Fruit fly (Drosophila melanogaster) whole organism, embryonic: ENCODE data around the gene Top3beta.

ENCODE experiments used
- Ada2b ChIP-seq: fragments of 200-800 bp; sonication (Bioruptor generic); IDR thresholded peaks from 2 replicates; pipeline ENCODE4 v1.3.6; 2022; ENCODE audit warnings: missing biosample characterization, missing genetic modification characterization
- CG10565 ChIP-seq: fragments of 200-800 bp; sonication (Bioruptor generic); optimal IDR thresholded peaks from 3 replicates; lab custom pipeline; 2016; ENCODE audit warnings: missing biosample characterization, mild to moderate bottlenecking, missing genetic modification characterization
- CG12769 ChIP-seq: fragments of 200-800 bp; sonication (Bioruptor generic); optimal IDR thresholded peaks from 2 replicates; lab custom pipeline; 2019; ENCODE audit warnings: missing biosample characterization, mild to moderate bottlenecking, missing genetic modification characterization, moderate library complexity
- CG13287 ChIP-seq: fragments of 200-800 bp; sonication (Bioruptor generic); IDR thresholded peaks from 2 replicates; pipeline ENCODE4 v1.3.6; 2022; ENCODE audit warnings: missing biosample characterization, missing genetic modification characterization; ENCODE audit not compliant: partially characterized antibody
- CG1602 ChIP-seq: fragments of 200-800 bp; sonication (Bioruptor generic); optimal IDR thresholded peaks from 3 replicates; lab custom pipeline; 2016; ENCODE audit warnings: missing biosample characterization, missing genetic modification characterization
- CG17361 ChIP-seq: fragments of 200-800 bp; sonication (Bioruptor generic); IDR thresholded peaks from 3 replicates; pipeline ENCODE4 v1.3.6; 2022; ENCODE audit warnings: missing biosample characterization, missing genetic modification characterization
- CG17612 ChIP-seq: fragments of 200-800 bp; sonication (Bioruptor generic); IDR thresholded peaks from 2 replicates; pipeline ENCODE4 v1.3.6; 2022; ENCODE audit warnings: missing biosample characterization, missing genetic modification characterization
- CG17802 ChIP-seq: fragments of 200-800 bp; sonication (Bioruptor generic); optimal IDR thresholded peaks from 2 replicates; lab custom pipeline; 2018; ENCODE audit warnings: missing biosample characterization, mild to moderate bottlenecking, missing genetic modification characterization, moderate library complexity
- CG2875 ChIP-seq: fragments of 200-800 bp; sonication (Bioruptor generic); optimal IDR thresholded peaks from 2 replicates; lab custom pipeline; 2017; ENCODE audit warnings: missing biosample characterization, mild to moderate bottlenecking, missing genetic modification characterization, missing genetic modification reagents
- CG3065 ChIP-seq: fragments of 200-800 bp; sonication (Bioruptor generic); optimal IDR thresholded peaks from 2 replicates; lab custom pipeline; 2016; ENCODE audit warnings: missing biosample characterization, missing genetic modification characterization
- CG33213 ChIP-seq: fragments of 200-800 bp; sonication (Bioruptor generic); optimal IDR thresholded peaks from 3 replicates; lab custom pipeline; 2016; ENCODE audit warnings: missing biosample characterization, missing genetic modification characterization
- CG3407 ChIP-seq: fragments of 200-800 bp; sonication (Bioruptor generic); optimal IDR thresholded peaks from 2 replicates; lab custom pipeline; 2018; ENCODE audit warnings: missing biosample characterization, mild to moderate bottlenecking, missing genetic modification characterization
- CG4404 ChIP-seq: fragments of 200-800 bp; sonication (Bioruptor generic); IDR thresholded peaks from 2 replicates; pipeline ENCODE4 v1.3.6; 2022; ENCODE audit warnings: missing biosample characterization, missing genetic modification characterization
- CG6791 ChIP-seq: fragments of 200-800 bp; sonication (Bioruptor generic); IDR thresholded peaks from 3 replicates; pipeline ENCODE4 v1.3.6; 2022; ENCODE audit warnings: missing biosample characterization, missing genetic modification characterization; ENCODE audit not compliant: partially characterized antibody
- CG7745 ChIP-seq: fragments of 200-800 bp; sonication (Bioruptor generic); optimal IDR thresholded peaks from 2 replicates; lab custom pipeline; 2018; ENCODE audit warnings: missing biosample characterization, mild to moderate bottlenecking, missing genetic modification characterization, moderate library complexity
- CG8359 ChIP-seq: fragments of 200-800 bp; sonication (Bioruptor generic); optimal IDR thresholded peaks from 2 replicates; lab custom pipeline; 2017; ENCODE audit warnings: missing biosample characterization, mild to moderate bottlenecking, missing genetic modification characterization, borderline replicate concordance
- CHES-1-like ChIP-seq: fragments of 200-800 bp; sonication (Bioruptor generic); optimal IDR thresholded peaks from 2 replicates; lab custom pipeline; 2016; ENCODE audit warnings: missing biosample characterization, missing genetic modification characterization
- Dad ChIP-seq: fragments of 200-800 bp; sonication (Bioruptor generic); optimal IDR thresholded peaks from 3 replicates; lab custom pipeline; 2016; ENCODE audit warnings: missing biosample characterization, missing genetic modification characterization
- Dip3 ChIP-seq: fragments of 200-800 bp; sonication (Bioruptor generic); optimal IDR thresholded peaks from 3 replicates; lab custom pipeline; 2016; ENCODE audit warnings: missing biosample characterization, missing genetic modification characterization
- Ets97D ChIP-seq: fragments of 200-800 bp; sonication (Bioruptor generic); optimal IDR thresholded peaks from 3 replicates; lab custom pipeline; 2016; ENCODE audit warnings: missing biosample characterization, missing genetic modification characterization
- H15 ChIP-seq: fragments of 200-800 bp; sonication (Bioruptor generic); IDR thresholded peaks from 3 replicates; pipeline ENCODE4 v1.3.6; 2022; ENCODE audit warnings: missing biosample characterization, missing genetic modification characterization
- HLH3B ChIP-seq: fragments of 200-800 bp; sonication (Bioruptor generic); IDR thresholded peaks from 2 replicates; pipeline ENCODE4 v1.3.6; 2022; ENCODE audit warnings: missing biosample characterization, missing genetic modification characterization
- Hand ChIP-seq: fragments of 200-800 bp; sonication (Bioruptor generic); optimal IDR thresholded peaks from 2 replicates; lab custom pipeline; 2017; ENCODE audit warnings: mild to moderate bottlenecking, missing biosample characterization, missing genetic modification reagents, missing genetic modification characterization
- MTF-1 ChIP-seq: fragments of 200-800 bp; sonication (Bioruptor generic); optimal IDR thresholded peaks from 2 replicates; lab custom pipeline; 2018; ENCODE audit warnings: missing biosample characterization, mild to moderate bottlenecking, missing genetic modification characterization, borderline replicate concordance
- Opbp ChIP-seq: fragments of 200-800 bp; sonication (Bioruptor generic); IDR thresholded peaks from 3 replicates; pipeline ENCODE4 v1.3.6; 2022; ENCODE audit warnings: missing biosample characterization, missing genetic modification characterization; ENCODE audit not compliant: partially characterized antibody
- Poxn ChIP-seq: fragments of 200-800 bp; sonication (Bioruptor generic); IDR thresholded peaks from 2 replicates; pipeline ENCODE4 v1.3.6; 2022; ENCODE audit warnings: missing biosample characterization, missing genetic modification characterization
- Ravus ChIP-seq: fragments of 200-800 bp; sonication (Bioruptor generic); IDR thresholded peaks from 2 replicates; pipeline ENCODE4 v1.3.6; 2022; ENCODE audit warnings: missing biosample characterization, missing genetic modification characterization
- Vsx1 ChIP-seq: fragments of 200-800 bp; sonication (Bioruptor generic); optimal IDR thresholded peaks from 2 replicates; lab custom pipeline; 2017; ENCODE audit warnings: missing biosample characterization, mild to moderate bottlenecking, missing genetic modification characterization, missing genetic modification reagents
- aop ChIP-seq: fragments of 200-800 bp; sonication (Bioruptor generic); IDR thresholded peaks from 2 replicates; pipeline ENCODE4 v1.3.6; 2022; ENCODE audit warnings: missing biosample characterization, missing genetic modification characterization
- ase ChIP-seq: fragments of 200-800 bp; sonication (Bioruptor generic); IDR thresholded peaks from 3 replicates; pipeline ENCODE4 v1.3.6; 2022; ENCODE audit warnings: missing biosample characterization, missing genetic modification characterization
- bcd ChIP-seq: fragments of 200-800 bp; sonication (Bioruptor generic); optimal IDR thresholded peaks from 2 replicates; lab custom pipeline; 2017; ENCODE audit warnings: missing biosample characterization, mild to moderate bottlenecking, missing genetic modification characterization
- btn ChIP-seq: fragments of 200-800 bp; sonication (Bioruptor generic); optimal IDR thresholded peaks from 2 replicates; lab custom pipeline; 2016; ENCODE audit warnings: missing biosample characterization, missing genetic modification characterization
- chinmo ChIP-seq: fragments of 200-800 bp; sonication (Bioruptor generic); IDR thresholded peaks from 4 replicates; pipeline ENCODE4 v1.3.6; 2022; ENCODE audit warnings: missing biosample characterization, missing genetic modification characterization; ENCODE audit not compliant: partially characterized antibody
- gcm ChIP-seq: fragments of 200-800 bp; sonication (Bioruptor generic); optimal IDR thresholded peaks from 2 replicates; lab custom pipeline; 2019; ENCODE audit warnings: missing biosample characterization, mild to moderate bottlenecking, missing genetic modification characterization, moderate library complexity
- gt ChIP-seq: fragments of 200-800 bp; sonication (Bioruptor generic); IDR thresholded peaks from 2 replicates; pipeline ENCODE4 v1.3.6; 2022; ENCODE audit warnings: missing biosample characterization, missing genetic modification characterization
- jigr1 ChIP-seq: fragments of 200-800 bp; sonication (Bioruptor generic); IDR thresholded peaks from 3 replicates; pipeline ENCODE4 v1.3.6; 2022; ENCODE audit warnings: missing biosample characterization, missing genetic modification characterization
- jing ChIP-seq: fragments of 200-800 bp; sonication (Bioruptor generic); optimal IDR thresholded peaks from 2 replicates; lab custom pipeline; 2018; ENCODE audit warnings: missing biosample characterization, mild to moderate bottlenecking, missing genetic modification characterization
- jumu ChIP-seq: fragments of 200-800 bp; sonication (Bioruptor generic); optimal IDR thresholded peaks from 3 replicates; lab custom pipeline; 2016; ENCODE audit warnings: missing biosample characterization, missing genetic modification characterization
- kah ChIP-seq: fragments of 200-800 bp; sonication (Bioruptor generic); optimal IDR thresholded peaks from 2 replicates; lab custom pipeline; 2018; ENCODE audit warnings: missing biosample characterization, mild to moderate bottlenecking, missing genetic modification characterization
- ken ChIP-seq: fragments of 200-800 bp; sonication (Bioruptor generic); IDR thresholded peaks from 3 replicates; pipeline ENCODE4 v1.3.6; 2022; ENCODE audit warnings: missing biosample characterization, missing genetic modification characterization
- lbe ChIP-seq: fragments of 200-800 bp; sonication (Bioruptor generic); optimal IDR thresholded peaks from 2 replicates; lab custom pipeline; 2016; ENCODE audit warnings: missing biosample characterization, mild to moderate bottlenecking, missing genetic modification characterization
- onecut ChIP-seq: fragments of 200-800 bp; sonication (Bioruptor generic); IDR thresholded peaks from 2 replicates; pipeline ENCODE4 v1.3.6; 2022; ENCODE audit warnings: missing biosample characterization, missing genetic modification characterization
- pho ChIP-seq: fragments of 200-800 bp; sonication (Bioruptor generic); optimal IDR thresholded peaks from 2 replicates; lab custom pipeline; 2016; ENCODE audit warnings: missing biosample characterization, missing genetic modification characterization
- prd ChIP-seq, 3 experiments: fragments of >200 bp in 2 of 3; fragments of 200-800 bp in 1 of 3; sonication (Bioruptor generic) in 1 of 3; optimal IDR thresholded peaks in 2 of 3; IDR thresholded peaks in 1 of 3; 2 replicates in 2 of 3; 3 replicates in 1 of 3; pipeline versions ENCODE4 v1.3.6 to Lab custom; 2017 to 2022; ENCODE audit warnings: missing biosample characterization in 1 of 3, missing genetic modification characterization in 1 of 3
- ssp ChIP-seq: fragments of 200-800 bp; sonication (Bioruptor generic); IDR thresholded peaks from 2 replicates; pipeline ENCODE4 v1.3.6; 2022; ENCODE audit warnings: missing biosample characterization, missing genetic modification characterization
- tll ChIP-seq, 2 experiments: fragments of 200-800 bp in 1 of 2; fragments of >200 bp in 1 of 2; sonication (Bioruptor generic) in 1 of 2; optimal IDR thresholded peaks; 2 replicates each; lab custom pipeline; 2017 to 2019; ENCODE audit warnings: missing biosample characterization in 2 of 2, missing genetic modification characterization in 2 of 2, mild to moderate bottlenecking in 1 of 2, moderate library complexity in 1 of 2
- twi ChIP-seq: fragments of 200-800 bp; optimal IDR thresholded peaks from 2 replicates; lab custom pipeline; 2019; ENCODE audit warnings: missing biosample characterization, mild to moderate bottlenecking, missing genetic modification characterization, moderate library complexity
- yki ChIP-seq: fragments of >200 bp; optimal IDR thresholded peaks from 3 replicates; lab custom pipeline; 2018
- zen ChIP-seq: fragments of 200-800 bp; sonication (Bioruptor generic); optimal IDR thresholded peaks from 3 replicates; lab custom pipeline; 2018; ENCODE audit warnings: missing biosample characterization, mild to moderate bottlenecking, missing genetic modification characterization, moderate library complexity
- zf30C ChIP-seq: fragments of 200-800 bp; sonication (Bioruptor generic); optimal IDR thresholded peaks from 3 replicates; lab custom pipeline; 2018; ENCODE audit warnings: missing biosample characterization, mild to moderate bottlenecking, missing genetic modification characterization

The Top3beta gene

dm6 chrX:6265456-6265877, 22.3 kb downstream of the Top3beta start (continued):
- TF ChIP-seq ssp (GFP tag; lab: Robert Waterston, UW) (peak; percentile 84), CG3407 (GFP tag; lab: Kevin White, UChicago) (peak; percentile 93), bcd (peak; percentile 96), CG3065 (GFP tag; lab: Kevin White, UChicago) (peak; percentile 91), CG2875 (GFP tag; lab: Kevin White, UChicago) (peak; percentile 97), prd (optimal IDR thresholded peaks at IDR 0.05; lab: Kevin White, UChicago) (no peak), prd (GFP tag; IDR thresholded peaks at IDR 0.05; lab: Robert Waterston, UW) (peak; percentile 94), Dip3 (GFP tag; lab: Kevin White, UChicago) (peak; percentile 94), aop (GFP tag; lab: Robert Waterston, UW) (peak; percentile 71; the same call in 1 of the 2 replicates), Opbp (GFP tag; lab: Robert Waterston, UW) (no peak), gcm (GFP tag; lab: Kevin White, UChicago) (peak; percentile 95), ken (GFP tag; lab: Robert Waterston, UW) (peak; percentile 95), pho (GFP tag; lab: Kevin White, UChicago) (peak; percentile 91), zf30C (no peak), Ravus (GFP tag; lab: Robert Waterston, UW) (peak; percentile 83), CG1602 (GFP tag; lab: Kevin White, UChicago) (peak; percentile 95), HLH3B (GFP tag; lab: Robert Waterston, UW) (peak; percentile 94), Hand (peak; percentile 78), CHES-1-like (GFP tag; lab: Kevin White, UChicago) (peak; percentile 91), CG4404 (GFP tag; lab: Robert Waterston, UW) (peak; percentile 83), btn (peak; percentile 92), CG7745 (tag; lab: Kevin White, UChicago) (no peak), jigr1 (peak; percentile 93), zen (tag; lab: Kevin White, UChicago) (peak; percentile 86), ase (GFP tag; lab: Robert Waterston, UW) (peak; percentile 94), CG17612 (GFP tag; lab: Robert Waterston, UW) (peak; percentile 87), gt (GFP tag; lab: Robert Waterston, UW) (peak; percentile 85), CG13287 (GFP tag; lab: Robert Waterston, UW) (peak; percentile 39; the same call in 1 of the 2 replicates), CG12769 (tag; lab: Kevin White, UChicago) (peak; percentile 93), jing (GFP tag; lab: Kevin White, UChicago) (peak; percentile 96), tll (GFP tag; optimal IDR thresholded peaks at IDR 0.05; lab: Kevin White, UChicago) (peak in 1 of 2 experiments; percentile 71), chinmo (no peak), Ada2b (GFP tag; lab: Robert Waterston, UW) (peak; percentile 93), yki (no peak), lbe (GFP tag; lab: Kevin White, UChicago) (peak; percentile 69), CG8359 (peak; percentile 87), CG10565 (GFP tag; lab: Kevin White, UChicago) (peak; percentile 87), CG17361 (GFP tag; lab: Robert Waterston, UW) (peak; percentile 99), jumu (GFP tag; lab: Kevin White, UChicago) (peak; percentile 96), Vsx1 (GFP tag; lab: Kevin White, UChicago) (peak; percentile 97), Ets97D (peak; percentile 84), CG17802 (tag; lab: Kevin White, UChicago) (peak; percentile 80), CG6791 (no peak), Poxn (GFP tag; lab: Robert Waterston, UW) (no peak), H15 (GFP tag; lab: Robert Waterston, UW) (peak; percentile 91), MTF-1 (GFP tag; lab: Kevin White, UChicago) (peak; percentile 85), Dad (peak; percentile 96), CG33213 (GFP tag; lab: Kevin White, UChicago) (peak; percentile 92), twi (tag; lab: Kevin White, UChicago) (peak; percentile 88), kah (GFP tag; lab: Kevin White, UChicago) (peak; percentile 92), onecut (GFP tag; lab: Robert Waterston, UW) (peak; percentile 89)
